Worm (Caenorhabditis elegans): ENCODE data around the gene gsp-2.

gsp-2 gene

DNA sequence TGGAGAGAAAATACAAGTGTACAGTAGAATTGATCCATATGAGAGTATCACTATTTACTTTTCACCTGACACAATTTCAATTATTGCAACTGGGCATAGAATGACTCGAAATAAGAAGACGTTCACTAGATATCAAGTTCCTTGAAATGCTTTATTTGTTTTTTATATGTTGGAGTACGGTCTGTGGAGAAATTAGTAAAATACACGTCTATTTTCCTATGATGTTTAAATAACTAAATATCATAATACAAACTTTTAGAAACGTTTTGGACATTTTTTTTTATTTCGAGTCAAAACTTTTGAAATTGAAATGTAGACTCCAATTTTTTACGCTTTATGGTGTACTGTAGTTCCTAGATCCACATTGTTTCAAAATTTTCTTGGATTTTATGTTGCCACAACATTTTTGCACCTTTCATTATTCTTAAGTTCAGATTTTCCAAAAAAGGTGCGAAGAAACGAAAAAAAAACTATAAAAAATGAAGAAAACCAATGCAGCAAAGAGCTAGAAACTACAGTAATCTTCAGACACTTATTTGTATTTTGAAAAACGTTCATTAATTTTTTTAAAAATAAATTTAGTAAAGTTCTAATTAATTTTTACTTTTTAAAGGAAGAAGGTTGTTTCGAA is 33.1 kb downstream of the gsp-2 start (continued):
- TF ChIP-seq lsl-1 (GFP tag; optimal IDR thresholded peaks at IDR 0.05) (no peak), F57C9.4 (tag; optimal IDR thresholded peaks at IDR 0.05) (peak; percentile 45), madf-8 (GFP tag; conservative IDR thresholded peaks at IDR 0.05) (no peak), lag-1 (GFP tag; IDR thresholded peaks at IDR 0.05) (no peak), pha-4 (tag; optimal IDR thresholded peaks at IDR 0.05) (no peak), ztf-25 (GFP tag; IDR thresholded peaks at IDR 0.05) (no peak)

DNA sequence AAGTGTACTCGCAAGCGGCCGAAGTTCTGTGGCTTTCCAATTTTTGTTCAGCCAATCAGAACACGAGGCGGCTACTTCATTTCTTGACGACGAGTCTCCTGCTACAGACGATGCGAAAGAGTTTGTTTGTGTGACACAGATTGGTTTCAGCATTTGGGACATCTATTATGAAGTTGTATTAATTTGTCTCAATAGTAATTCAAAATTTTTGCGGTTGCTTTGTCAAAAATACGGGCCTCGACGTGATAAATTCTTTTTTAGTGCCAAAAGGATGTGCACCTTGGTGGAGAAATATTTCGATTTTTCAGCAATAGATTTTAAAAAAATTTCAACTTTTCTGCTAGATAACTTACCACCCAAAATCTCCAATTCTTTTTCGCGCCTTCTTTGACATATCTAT is 34.2 kb downstream of the gsp-2 start:
- no peak for TF ChIP-seq nhr-80 (tag; optimal IDR thresholded peaks at IDR 0.05)
- no peak for TF ChIP-seq F10E7.11 (tag; optimal IDR thresholded peaks at IDR 0.05)
- TF ChIP-seq tbp1 (GFP tag; optimal IDR thresholded peaks at IDR 0.05), result peak; percentile 25
- TF ChIP-seq ztf-22 (GFP tag; optimal IDR thresholded peaks at IDR 0.05), result no peak
- TF ChIP-seq lag-1 (GFP tag; IDR thresholded peaks at IDR 0.05), result no peak
- no peak for TF ChIP-seq snpc-1.1 (tag; optimal IDR thresholded peaks at IDR 0.05; ENCODE audit: insufficient read depth)
- TF ChIP-seq ceh-40 (GFP tag; IDR thresholded peaks at IDR 0.05), result no peak
- TF ChIP-seq attf-6 (GFP tag; IDR thresholded peaks at IDR 0.05), result no peak

DNA sequence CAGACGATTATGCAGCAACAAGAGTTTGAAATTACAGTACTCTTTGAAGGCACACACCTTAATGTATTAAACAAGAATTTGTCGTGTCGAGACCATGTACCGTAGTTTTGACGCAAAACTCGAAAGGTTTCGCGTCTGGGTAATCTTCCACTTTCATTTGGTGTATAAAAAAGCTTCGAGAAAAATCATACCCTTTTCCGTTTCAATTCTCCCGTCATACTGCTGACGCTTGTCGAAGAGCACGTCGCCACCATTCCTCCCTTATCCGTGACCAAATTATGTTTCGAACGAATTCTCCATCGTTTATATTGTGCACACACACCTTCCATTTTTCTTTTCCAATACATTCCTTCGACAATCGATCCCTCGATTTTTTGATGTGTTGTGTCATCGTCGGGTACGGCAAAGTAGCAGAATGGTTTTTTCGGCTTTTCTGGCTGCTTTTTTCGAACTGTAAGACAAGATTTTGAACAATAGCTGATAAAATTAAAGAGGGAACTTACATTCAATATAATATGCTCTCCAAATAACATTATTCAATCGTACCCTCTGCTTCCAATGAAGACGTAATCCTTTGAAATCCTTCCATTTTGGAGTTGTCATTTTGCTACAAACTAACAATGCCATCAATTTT is 37.5 kb downstream of the gsp-2 start:
- TF ChIP-seq ztf-26 (tag; optimal IDR thresholded peaks at IDR 0.05) (no peak), Y53F4B.3 (GFP tag; IDR thresholded peaks at IDR 0.05) (no peak), tlf-1 (GFP tag; optimal IDR thresholded peaks at IDR 0.05) (no peak), ceh-100 (GFP tag; IDR thresholded peaks at IDR 0.05) (no peak), ekl-4 (GFP tag; IDR thresholded peaks at IDR 0.05) (no peak), fkh-3 (tag; optimal IDR thresholded peaks at IDR 0.05) (no peak)

DNA sequence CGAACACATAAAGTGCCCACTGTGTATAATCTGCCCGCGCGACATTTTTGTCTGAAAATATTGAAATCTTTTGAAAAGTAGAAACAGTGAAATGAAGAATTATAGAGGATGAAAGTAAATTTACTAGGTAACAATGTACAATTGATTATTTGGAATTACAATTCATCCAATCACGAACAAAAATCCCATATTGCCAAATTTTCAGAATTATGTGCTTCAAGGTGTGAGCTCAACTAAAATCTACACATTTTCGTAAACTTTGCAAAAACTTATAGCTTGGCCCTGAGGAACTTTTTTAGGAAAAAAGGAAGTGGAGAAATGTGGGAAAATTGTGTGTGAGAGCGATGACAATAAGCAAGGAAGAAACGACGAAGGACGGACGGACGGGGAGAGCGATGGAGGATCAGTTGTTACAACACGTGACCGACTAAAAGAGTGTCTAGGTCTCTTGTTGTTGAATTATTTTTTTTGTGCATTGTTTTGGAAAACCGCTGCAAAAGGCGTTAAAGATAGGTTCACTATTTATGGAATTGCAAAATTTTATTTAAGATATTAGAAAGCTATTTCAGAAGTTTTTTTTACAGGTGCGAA is 38.4 kb downstream of the gsp-2 start, which contains the start of gene mml-1:
Gene mml-1 (minus strand): TSS at position 51 of the 591 bp plus-strand sequence.
- 0 out of 2 replicates have a peak, but pooled peaks have one; percentile 6 for TF ChIP-seq pbrm-1 (GFP tag; IDR thresholded peaks at IDR 0.05)
- no peak for TF ChIP-seq attf-5 (GFP tag; optimal IDR thresholded peaks at IDR 0.05)
- TF ChIP-seq ztf-26 (tag; optimal IDR thresholded peaks at IDR 0.05), result no peak
- no peak for TF ChIP-seq lag-1 (GFP tag; IDR thresholded peaks at IDR 0.05)
- TF ChIP-seq nfya-1 (tag; optimal IDR thresholded peaks at IDR 0.05; ENCODE audit: borderline replicate concordance, insufficient read depth), result no peak
- TF ChIP-seq snpc-1.3 (tag; optimal IDR thresholded peaks at IDR 0.05; ENCODE audit: insufficient read depth), result no peak
- no peak for TF ChIP-seq let-607 (tag; optimal IDR thresholded peaks at IDR 0.05)
- no peak for TF ChIP-seq nhr-27 (tag; optimal IDR thresholded peaks at IDR 0.05)
- TF ChIP-seq cebp-2 (GFP tag; IDR thresholded peaks at IDR 0.05), result no peak
- TF ChIP-seq lsy-27 (tag; optimal IDR thresholded peaks at IDR 0.05; ENCODE audit: borderline replicate concordance, insufficient read depth), result no peak
- no peak for TF ChIP-seq attf-6 (GFP tag; IDR thresholded peaks at IDR 0.05)
- peak; percentile 50 for TF ChIP-seq ama-1 (optimal IDR thresholded peaks at IDR 0.05)
- no peak for TF ChIP-seq ama-1 (GFP tag; optimal IDR thresholded peaks at IDR 0.05)
- TF ChIP-seq unc-130 (GFP tag; optimal IDR thresholded peaks at IDR 0.05), result no peak
- TF ChIP-seq ztf-22 (GFP tag; optimal IDR thresholded peaks at IDR 0.05), result no peak
- TF ChIP-seq ceh-91 (GFP tag; IDR thresholded peaks at IDR 0.05), result no peak
- no peak for TF ChIP-seq hlh-26 (GFP tag; conservative IDR thresholded peaks at IDR 0.05)
- TF ChIP-seq ztf-6 (GFP tag; IDR thresholded peaks at IDR 0.05), result no peak
- no peak for TF ChIP-seq ZK185.1 (tag; optimal IDR thresholded peaks at IDR 0.05; ENCODE audit: poor library complexity, severe bottlenecking)
- no peak for TF ChIP-seq F10E7.11 (tag; optimal IDR thresholded peaks at IDR 0.05)
- no peak for TF ChIP-seq unc-62 (GFP tag; optimal IDR thresholded peaks at IDR 0.05)
- no peak for TF ChIP-seq ets-4 (GFP tag; optimal IDR thresholded peaks at IDR 0.05)
- TF ChIP-seq ceh-27 (GFP tag; optimal IDR thresholded peaks at IDR 0.05), result no peak
- no peak for TF ChIP-seq ceh-58 (GFP tag; IDR thresholded peaks at IDR 0.05)
- no peak for TF ChIP-seq fkh-3 (tag; optimal IDR thresholded peaks at IDR 0.05)
- TF ChIP-seq tbp1 (GFP tag; optimal IDR thresholded peaks at IDR 0.05), result peak; percentile 6
